Worm (Caenorhabditis elegans) whole organism, young adult: ENCODE data around the gene R02D5.6.

Experiments used
- B0019.2 ChIP-seq: fragments of 200-800 bp; sonication (Bioruptor generic); conservative IDR thresholded peaks from 2 replicates; pipeline ENCODE4 v1.3.6; 2022; ENCODE audit warnings: missing genetic modification reagents, missing genetic modification characterization, missing compliant biosample characterization
- B0261.1 ChIP-seq: sonication (generic microtip); optimal IDR thresholded peaks from 2 replicates; lab custom pipeline; 2016; ENCODE audit warnings: mild to moderate bottlenecking, missing genetic modification characterization, moderate library complexity, missing compliant biosample characterization
- C17E4.6 ChIP-seq: fragments of 200-800 bp; sonication (Bioruptor generic); IDR thresholded peaks from 2 replicates; pipeline ENCODE4 v1.3.6; 2022; ENCODE audit warnings: missing genetic modification reagents, missing genetic modification characterization, missing compliant biosample characterization
- F37B4.10 ChIP-seq: fragments of 200-800 bp; sonication (Bioruptor generic); IDR thresholded peaks from 2 replicates; pipeline ENCODE4 v1.3.6; 2022; ENCODE audit warnings: missing genetic modification characterization, missing compliant biosample characterization
- F49E8.2 ChIP-seq: sonication (generic microtip); optimal IDR thresholded peaks from 3 replicates; lab custom pipeline; 2017; ENCODE audit warnings: missing genetic modification characterization, mild to moderate bottlenecking, missing compliant biosample characterization, antibody characterized with exemption, moderate library complexity; ENCODE audit not compliant: insufficient read depth
- F57A8.1 ChIP-seq: fragments of 200-800 bp; sonication (Bioruptor generic); optimal IDR thresholded peaks from 2 replicates; lab custom pipeline; 2018; ENCODE audit warnings: mild to moderate bottlenecking, missing genetic modification characterization, moderate library complexity, missing compliant biosample characterization
- T07F8.4 ChIP-seq: sonication (generic microtip); optimal IDR thresholded peaks from 2 replicates; lab custom pipeline; 2016; ENCODE audit warnings: mild to moderate bottlenecking, missing genetic modification characterization, moderate library complexity, missing compliant biosample characterization
- Y67H2A.10 ChIP-seq: fragments of 200-800 bp; sonication (Bioruptor generic); conservative IDR thresholded peaks from 2 replicates; pipeline ENCODE4 v1.3.6; 2022; ENCODE audit warnings: missing genetic modification reagents, missing genetic modification characterization, missing compliant biosample characterization
- Y95B8A.8 ChIP-seq: fragments of 200-800 bp; sonication (Bioruptor generic); IDR thresholded peaks from 2 replicates; pipeline ENCODE4 v1.3.6; 2022; ENCODE audit warnings: missing genetic modification reagents, missing genetic modification characterization, missing compliant biosample characterization
- aptf-3 ChIP-seq: fragments of 200-800 bp; sonication (Bioruptor generic); IDR thresholded peaks from 2 replicates; pipeline ENCODE4 v1.3.6; 2022; ENCODE audit warnings: missing genetic modification characterization, missing compliant biosample characterization
- athp-1 ChIP-seq: sonication (generic microtip); optimal IDR thresholded peaks from 2 replicates; lab custom pipeline; 2017; ENCODE audit warnings: mild to moderate bottlenecking, missing genetic modification characterization, missing compliant biosample characterization
- attf-3 ChIP-seq: fragments of 200-800 bp; sonication (Bioruptor generic); conservative IDR thresholded peaks from 2 replicates; pipeline ENCODE4 v1.3.6; 2022; ENCODE audit warnings: missing genetic modification reagents, missing genetic modification characterization, missing compliant biosample characterization
- bed-2 ChIP-seq: fragments of 200-800 bp; sonication (Bioruptor generic); IDR thresholded peaks from 2 replicates; pipeline ENCODE4 v1.3.6; 2022; ENCODE audit warnings: missing genetic modification reagents, missing genetic modification characterization, missing compliant biosample characterization
- ceh-27 ChIP-seq: fragments of 200-800 bp; sonication (Bioruptor generic); optimal IDR thresholded peaks from 2 replicates; lab custom pipeline; 2018; ENCODE audit warnings: mild to moderate bottlenecking, missing genetic modification characterization, moderate library complexity, missing compliant biosample characterization
- die-1 ChIP-seq: sonication (generic microtip); optimal IDR thresholded peaks from 2 replicates; lab custom pipeline; 2016; ENCODE audit warnings: missing genotype, mild to moderate bottlenecking, missing genetic modification characterization, missing compliant biosample characterization
- efl-1 ChIP-seq: fragments of 150-350 bp; optimal IDR thresholded peaks from 2 replicates; lab custom pipeline; 2014; ENCODE audit warnings: missing biosample characterization, missing genetic modification reagents, missing genetic modification characterization
- egrh-3 ChIP-seq: fragments of 200-800 bp; sonication (Bioruptor generic); IDR thresholded peaks from 2 replicates; pipeline ENCODE4 v1.3.6; 2022; ENCODE audit warnings: missing genetic modification reagents, missing genetic modification characterization, missing compliant biosample characterization
- ekl-4 ChIP-seq: fragments of 200-800 bp; sonication (Bioruptor generic); IDR thresholded peaks from 2 replicates; pipeline ENCODE4 v1.3.6; 2022; ENCODE audit warnings: missing genetic modification reagents, missing genetic modification characterization, missing compliant biosample characterization
- hlh-12 ChIP-seq: sonication (generic microtip); optimal IDR thresholded peaks from 2 replicates; lab custom pipeline; 2016; ENCODE audit warnings: missing genetic modification characterization, missing compliant biosample characterization
- hrde-1 ChIP-seq: sonication (generic microtip); optimal IDR thresholded peaks from 2 replicates; lab custom pipeline; 2016; ENCODE audit warnings: missing genetic modification characterization, mild to moderate bottlenecking, missing compliant biosample characterization, moderate library complexity, missing genotype, missing genetic modification reagents, borderline replicate concordance
- lag-1 ChIP-seq: fragments of 200-800 bp; sonication (Bioruptor generic); IDR thresholded peaks from 2 replicates; pipeline ENCODE4 v1.3.6; 2022; ENCODE audit warnings: missing genetic modification reagents, missing genetic modification characterization, missing compliant biosample characterization
- let-526 ChIP-seq: fragments of 200-800 bp; sonication (Bioruptor generic); IDR thresholded peaks from 2 replicates; pipeline ENCODE4 v1.3.6; 2022; ENCODE audit warnings: missing genetic modification reagents, missing genetic modification characterization, missing compliant biosample characterization
- lir-1 ChIP-seq: fragments of 200-800 bp; sonication (Bioruptor generic); conservative IDR thresholded peaks from 2 replicates; pipeline ENCODE4 v1.3.6; 2022; ENCODE audit warnings: missing genetic modification reagents, missing genetic modification characterization, missing compliant biosample characterization
- mcd-1 ChIP-seq: fragments of 200-800 bp; sonication (Bioruptor generic); IDR thresholded peaks from 2 replicates; pipeline ENCODE4 v1.3.6; 2022; ENCODE audit warnings: missing genetic modification reagents, missing genetic modification characterization, missing compliant biosample characterization
- nhr-27 ChIP-seq: fragments of 200-800 bp; sonication (Bioruptor generic); optimal IDR thresholded peaks from 2 replicates; lab custom pipeline; 2018; ENCODE audit warnings: mild to moderate bottlenecking, missing genetic modification characterization, moderate library complexity, missing compliant biosample characterization
- pbrm-1 ChIP-seq: fragments of 200-800 bp; sonication (Bioruptor generic); IDR thresholded peaks from 2 replicates; pipeline ENCODE4 v1.3.6; 2022; ENCODE audit warnings: missing genetic modification reagents, missing genetic modification characterization, missing compliant biosample characterization
- rec-8 ChIP-seq, 2 experiments: sonication (generic microtip); optimal IDR thresholded peaks; 2 replicates each; lab custom pipeline; 2016; ENCODE audit warnings: mild to moderate bottlenecking in 2 of 2, missing genetic modification characterization in 2 of 2, missing genetic modification reagents in 2 of 2, missing genotype in 2 of 2, missing biosample characterization in 1 of 2, missing compliant biosample characterization in 1 of 2, moderate library complexity in 1 of 2
- snpc-1.1 ChIP-seq: sonication (generic microtip); optimal IDR thresholded peaks from 2 replicates; lab custom pipeline; 2017; ENCODE audit warnings: missing genetic modification characterization, mild to moderate bottlenecking, missing compliant biosample characterization, antibody characterized with exemption, moderate library complexity, missing genotype, missing genetic modification reagents; ENCODE audit not compliant: insufficient read depth
- snpc-3.4 ChIP-seq: sonication (generic microtip); optimal IDR thresholded peaks from 2 replicates; lab custom pipeline; 2017; ENCODE audit warnings: missing genetic modification characterization, mild to moderate bottlenecking, missing compliant biosample characterization, antibody characterized with exemption, moderate library complexity, missing genotype, missing genetic modification reagents
- somi-1 ChIP-seq: fragments of 200-800 bp; sonication (Bioruptor generic); optimal IDR thresholded peaks from 2 replicates; lab custom pipeline; 2018; ENCODE audit warnings: mild to moderate bottlenecking, missing genetic modification characterization, missing compliant biosample characterization
- ztf-25 ChIP-seq: fragments of 200-800 bp; sonication (Bioruptor generic); IDR thresholded peaks from 2 replicates; pipeline ENCODE4 v1.3.6; 2022; ENCODE audit warnings: missing genetic modification reagents, missing genetic modification characterization, missing compliant biosample characterization
- ztf-28 ChIP-seq: fragments of 200-800 bp; sonication (Bioruptor generic); IDR thresholded peaks from 2 replicates; pipeline ENCODE4 v1.3.6; 2022; ENCODE audit warnings: missing genetic modification reagents, missing genetic modification characterization, missing compliant biosample characterization
- ztf-3 ChIP-seq: fragments of 200-800 bp; sonication (Bioruptor generic); optimal IDR thresholded peaks from 2 replicates; lab custom pipeline; 2018; ENCODE audit warnings: mild to moderate bottlenecking, missing genetic modification characterization, missing compliant biosample characterization

The R02D5.6 gene

ce11 chrV:14518010-14518409 is at the start of gene R02D5.6:
Gene R02D5.6, minus strand, starts transcription at chrV:14518110.
- no peak for TF ChIP-seq pbrm-1
- TF ChIP-seq aptf-3 (GFP tag; lab: Robert Waterston, UW): no peak
- TF ChIP-seq ztf-3 (GFP tag; lab: Kevin White, UChicago): no peak
- no peak for TF ChIP-seq snpc-3.4
- TF ChIP-seq efl-1 (GFP tag; lab: Kevin White, UChicago): no peak
- TF ChIP-seq Y67H2A.10 (GFP tag; lab: Robert Waterston, UW): no peak
- TF ChIP-seq snpc-1.1 (tag; lab: Kevin White, UChicago): no peak
- TF ChIP-seq B0261.1: no peak
- TF ChIP-seq ztf-25: no peak
- TF ChIP-seq, all 124 proteins: peak for 0

DNA sequence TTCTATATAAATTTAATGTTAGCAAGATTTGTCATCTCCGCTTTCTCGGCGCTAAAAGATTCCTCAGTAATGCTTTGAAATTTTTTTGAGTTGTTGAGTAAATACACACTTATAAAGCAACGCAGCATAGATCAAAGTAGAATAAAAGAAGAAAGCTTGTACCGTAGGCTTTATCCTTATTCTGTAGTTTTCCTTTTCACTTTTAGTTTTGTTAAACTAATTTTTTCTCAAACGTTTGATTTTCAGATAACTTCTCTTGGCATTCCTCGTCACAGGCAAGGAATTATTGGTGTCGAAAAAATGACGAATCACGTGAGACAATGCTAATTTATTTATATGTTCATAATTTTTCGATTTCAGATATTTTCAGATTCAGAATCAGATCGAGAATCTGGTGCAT is 44.7 kb upstream of the R02D5.6 start, which contains the start of gene C53A5.11:
Gene C53A5.11 (plus strand): TSS at position 301 of the 400 bp plus-strand sequence.
- TF ChIP-seq rec-8 (tag; optimal IDR thresholded peaks at IDR 0.05; lab: Kevin White, UChicago) (no peak), bed-2 (no peak), aptf-3 (GFP tag; lab: Robert Waterston, UW) (no peak), die-1 (tag; lab: Kevin White, UChicago) (no peak), Y95B8A.8 (no peak), mcd-1 (GFP tag; lab: Robert Waterston, UW) (no peak), lir-1 (GFP tag; lab: Robert Waterston, UW) (no peak), ceh-27 (GFP tag; lab: Kevin White, UChicago) (no peak), C17E4.6 (GFP tag; lab: Robert Waterston, UW) (no peak), ztf-25 (no peak), let-526 (GFP tag; lab: Robert Waterston, UW) (no peak), nhr-27 (tag; lab: Kevin White, UChicago) (no peak), lag-1 (GFP tag; lab: Robert Waterston, UW) (no peak), somi-1 (GFP tag; lab: Kevin White, UChicago) (no peak), athp-1 (no peak), F49E8.2 (tag; lab: Kevin White, UChicago) (no peak)
- TF ChIP-seq, all 124 proteins: peak for 0

DNA sequence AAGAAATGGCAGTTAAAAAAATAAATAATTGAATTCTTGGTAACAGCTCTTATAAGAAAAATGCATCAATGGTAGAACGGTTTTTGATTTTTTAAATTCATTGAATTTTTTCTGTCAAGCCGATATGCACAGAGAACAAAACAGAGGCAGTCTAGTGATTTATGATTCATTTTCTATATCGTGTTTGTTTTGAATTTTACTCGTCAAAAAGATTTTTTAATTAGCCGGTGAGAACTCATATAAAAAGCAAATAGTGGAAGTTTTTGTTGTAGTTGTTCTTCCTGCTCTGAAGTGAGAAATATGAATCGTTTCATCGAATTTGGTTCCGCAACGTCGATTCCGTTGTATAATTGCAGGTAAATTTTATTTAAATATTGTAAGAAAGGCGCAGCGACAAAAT is 41.4 kb upstream of the R02D5.6 start, which contains the start of gene srt-32:
Gene srt-32 (plus strand): TSS at position 301 of the 400 bp plus-strand sequence.
- TF ChIP-seq hlh-12 (tag; lab: Kevin White, UChicago) (no peak), B0019.2 (GFP tag; lab: Robert Waterston, UW) (no peak), ekl-4 (GFP tag; lab: Robert Waterston, UW) (no peak), T07F8.4 (tag; lab: Kevin White, UChicago) (no peak), athp-1 (no peak), F37B4.10 (GFP tag; lab: Robert Waterston, UW) (no peak), ceh-27 (GFP tag; lab: Kevin White, UChicago) (no peak), F57A8.1 (GFP tag; lab: Kevin White, UChicago) (no peak)
- TF ChIP-seq, all 124 proteins: peak for 0

- no peak for TF ChIP-seq Y95B8A.8
Measured at ce11 chrV:14558757-14559156, 40.8 kb upstream of the R02D5.6 start, which contains the start of gene C53A5.9. Gene C53A5.9, minus strand, starts transcription at chrV:14558857.

ce11 chrV:14556187-14556586 is 38.3 kb upstream of the R02D5.6 start, which contains the start of gene srg-47:
Gene srg-47, minus strand, starts transcription at chrV:14556287.
- no peak for TF ChIP-seq die-1 (tag; lab: Kevin White, UChicago)
- no peak for TF ChIP-seq egrh-3
- TF ChIP-seq lag-1 (GFP tag; lab: Robert Waterston, UW): no peak
- no peak for TF ChIP-seq hrde-1 (tag; lab: Kevin White, UChicago)
- TF ChIP-seq ztf-28 (GFP tag; lab: Robert Waterston, UW): no peak
- no peak for TF ChIP-seq attf-3 (GFP tag; lab: Robert Waterston, UW)
